Worm (Caenorhabditis elegans): ENCODE data around the gene fbxa-142.

ce11 chrV:16175757-16176156, 44.6 kb upstream of the fbxa-142 start, which contains the start of gene cyp-33D1:
- TF ChIP-seq ceh-44 (GFP tag; IDR thresholded peaks at IDR 0.05) (no peak), F44E2.7 (GFP tag; IDR thresholded peaks at IDR 0.05) (no peak), ces-1 (GFP tag; optimal IDR thresholded peaks at IDR 0.05) (no peak), arid-1 (GFP tag; conservative IDR thresholded peaks at IDR 0.05) (no peak), fos-1 (tag; optimal IDR thresholded peaks at IDR 0.05) (no peak), ceh-32 (tag; optimal IDR thresholded peaks at IDR 0.05; ENCODE audit: poor library complexity) (no peak)
